Fruit fly (Drosophila melanogaster): ENCODE results near the gene CG33099.

The CG33099 gene

dm6 chr3R:22526353-22526907, 3.9 kb downstream of the CG33099 start (continued):
- TF ChIP-seq slp2 (GFP tag; optimal IDR thresholded peaks at IDR 0.05), result no peak
- peak; percentile 9 for TF ChIP-seq CG9609 (GFP tag; optimal IDR thresholded peaks at IDR 0.05)
- no peak for TF ChIP-seq CG4404 (GFP tag; IDR thresholded peaks at IDR 0.05)
- peak; percentile 53; the same call in 1 of the 3 replicates for TF ChIP-seq ase (GFP tag; IDR thresholded peaks at IDR 0.05)
- TF ChIP-seq vfl (GFP tag; optimal IDR thresholded peaks at IDR 0.05), result no peak
- no peak for TF ChIP-seq wdn (GFP tag; IDR thresholded peaks at IDR 0.05)
- TF ChIP-seq CG6689 (GFP tag; IDR thresholded peaks at IDR 0.05), result peak; percentile 18; the same call in 1 of the 2 replicates
- peak; percentile 27 for TF ChIP-seq ind (GFP tag; optimal IDR thresholded peaks at IDR 0.05)
- no peak for TF ChIP-seq dati (GFP tag; IDR thresholded peaks at IDR 0.05)
- no peak for TF ChIP-seq inv (GFP tag; IDR thresholded peaks at IDR 0.05; ENCODE audit: partially characterized antibody)
- TF ChIP-seq tx (GFP tag; optimal IDR thresholded peaks at IDR 0.05), result no peak
- TF ChIP-seq Tbp (GFP tag; optimal IDR thresholded peaks at IDR 0.05), result no peak
- no peak for TF ChIP-seq Bdp1 (GFP tag; optimal IDR thresholded peaks at IDR 0.05)
- no peak for TF ChIP-seq gsb (GFP tag; IDR thresholded peaks at IDR 0.05)
- no peak for TF ChIP-seq tup (GFP tag; optimal IDR thresholded peaks at IDR 0.05)
- no peak for TF ChIP-seq kni (GFP tag; optimal IDR thresholded peaks at IDR 0.05)
- TF ChIP-seq Blimp-1 (GFP tag; optimal IDR thresholded peaks at IDR 0.05), result peak; percentile 20
- peak; percentile 26 for TF ChIP-seq dmrt99B (tag; optimal IDR thresholded peaks at IDR 0.05)
- no peak for TF ChIP-seq TFAM (GFP tag; optimal IDR thresholded peaks at IDR 0.05)
- no peak for TF ChIP-seq br (optimal IDR thresholded peaks at IDR 0.05)
- TF ChIP-seq Dll (GFP tag; IDR thresholded peaks at IDR 0.05; ENCODE audit: partially characterized antibody), result no peak
- peak; percentile 17 for TF ChIP-seq mirr (GFP tag; optimal IDR thresholded peaks at IDR 0.05)
- peak; percentile 53 for TF ChIP-seq Rfx (GFP tag; IDR thresholded peaks at IDR 0.05)
- TF ChIP-seq ap (GFP tag; IDR thresholded peaks at IDR 0.05), result 0 out of 2 replicates have a peak, but pooled peaks have one; percentile 24
- TF ChIP-seq crol (GFP tag; IDR thresholded peaks at IDR 0.05), result peak; percentile 85
- no peak for TF ChIP-seq Scr (GFP tag; IDR thresholded peaks at IDR 0.05; ENCODE audit: partially characterized antibody)
- no peak; the same call in 1 of the 2 replicates for TF ChIP-seq CG14014 (GFP tag; IDR thresholded peaks at IDR 0.05)
- TF ChIP-seq CG8765 (GFP tag; IDR thresholded peaks at IDR 0.05), result 0 out of 2 replicates have a peak, but pooled peaks have one; percentile 34
- no peak for TF ChIP-seq CG15696 (tag; optimal IDR thresholded peaks at IDR 0.05)
- 0 out of 2 replicates have a peak, but pooled peaks have one; percentile 7 for TF ChIP-seq Xrp1 (GFP tag; IDR thresholded peaks at IDR 0.05)
- TF ChIP-seq HHEX (GFP tag; optimal IDR thresholded peaks at IDR 0.05), result no peak
- TF ChIP-seq dysf (GFP tag; IDR thresholded peaks at IDR 0.05), result peak; percentile 51; the same call in 2 of the 3 replicates
- TF ChIP-seq CG12071 (GFP tag; optimal IDR thresholded peaks at IDR 0.05), result no peak
- TF ChIP-seq pros (GFP tag; optimal IDR thresholded peaks at IDR 0.05), result no peak
- TF ChIP-seq Hmr (GFP tag; optimal IDR thresholded peaks at IDR 0.05), result no peak
- TF ChIP-seq Vsx1 (GFP tag; optimal IDR thresholded peaks at IDR 0.05), result peak; percentile 27
- no peak for TF ChIP-seq cas (GFP tag; IDR thresholded peaks at IDR 0.05)
- TF ChIP-seq CG3163 (GFP tag; optimal IDR thresholded peaks at IDR 0.05), result no peak
- no peak for TF ChIP-seq Kr (GFP tag; optimal IDR thresholded peaks at IDR 0.05)
- 0 out of 2 replicates have a peak, but pooled peaks have one; percentile 20 for TF ChIP-seq Rx (GFP tag; IDR thresholded peaks at IDR 0.05)
- no peak for TF ChIP-seq E2f1 (GFP tag; IDR thresholded peaks at IDR 0.05)
- TF ChIP-seq dimm (GFP tag; IDR thresholded peaks at IDR 0.05), result no peak
- TF ChIP-seq fd64A (GFP tag; optimal IDR thresholded peaks at IDR 0.05), result no peak
- peak; percentile 19 for TF ChIP-seq kay (GFP tag; optimal IDR thresholded peaks at IDR 0.05)
- no peak for TF ChIP-seq CG31224 (GFP tag; IDR thresholded peaks at IDR 0.05)
- TF ChIP-seq Max (GFP tag; optimal IDR thresholded peaks at IDR 0.05), result peak; percentile 28
- peak; percentile 5 for TF ChIP-seq CG17802 (tag; optimal IDR thresholded peaks at IDR 0.05)
- peak; percentile 40; the same call in 1 of the 2 replicates for TF ChIP-seq CG32532 (GFP tag; IDR thresholded peaks at IDR 0.05)
- TF ChIP-seq Trl (optimal IDR thresholded peaks at IDR 0.05), result no peak
- TF ChIP-seq Trl (GFP tag; optimal IDR thresholded peaks at IDR 0.05), result no peak
- peak; percentile 67 for TF ChIP-seq CG9727 (GFP tag; optimal IDR thresholded peaks at IDR 0.05)
- TF ChIP-seq CG2199 (GFP tag; IDR thresholded peaks at IDR 0.05), result no peak

All from whole organism, embryonic.